Worm (Caenorhabditis elegans) whole organism, L4 larva: Measurements from ENCODE around the gene inf-1.

Experiments used
- D1046.2 ChIP-seq: fragments of 200-800 bp; sonication (Bioruptor generic); IDR thresholded peaks from 2 replicates; pipeline ENCODE4 v1.3.6; 2022; ENCODE audit warnings: missing genetic modification characterization, missing compliant biosample characterization
- F26F4.8 ChIP-seq: fragments of 200-800 bp; sonication (Bioruptor generic); conservative IDR thresholded peaks from 2 replicates; pipeline ENCODE4 v1.3.6; 2022; ENCODE audit warnings: missing genetic modification characterization, missing compliant biosample characterization
- F44E2.7 ChIP-seq: fragments of 200-800 bp; sonication (Bioruptor generic); IDR thresholded peaks from 2 replicates; pipeline ENCODE4 v2.1.2; 2022; ENCODE audit warnings: missing genetic modification characterization, missing compliant biosample characterization
- F49E8.2 ChIP-seq: sonication (generic microtip); optimal IDR thresholded peaks from 2 replicates; lab custom pipeline; 2016; ENCODE audit warnings: missing compliant biosample characterization, mild to moderate bottlenecking, missing genetic modification characterization, borderline replicate concordance
- R02D3.7 ChIP-seq: fragments of 150-350 bp; sonication (generic microtip); optimal IDR thresholded peaks from 3 replicates; lab custom pipeline; 2014; ENCODE audit warnings: missing biosample characterization, missing genetic modification characterization
- T20F7.1 ChIP-seq: fragments of 200-800 bp; sonication (Bioruptor generic); optimal IDR thresholded peaks from 2 replicates; lab custom pipeline; 2018; ENCODE audit warnings: mild to moderate bottlenecking, missing genetic modification characterization, missing compliant biosample characterization
- T26A8.4 ChIP-seq: fragments of 200-800 bp; sonication (Bioruptor generic); IDR thresholded peaks from 2 replicates; pipeline ENCODE4 v1.3.6; 2022; ENCODE audit warnings: missing genetic modification characterization, missing compliant biosample characterization
- Y48G9A.11 ChIP-seq: fragments of 200-800 bp; sonication (Bioruptor generic); IDR thresholded peaks from 2 replicates; pipeline ENCODE4 v1.3.6; 2022; ENCODE audit warnings: missing genetic modification reagents, missing genetic modification characterization, missing compliant biosample characterization
- Y5F2A.4 ChIP-seq: fragments of 200-800 bp; sonication (Bioruptor generic); optimal IDR thresholded peaks from 2 replicates; lab custom pipeline; 2018; ENCODE audit warnings: mild to moderate bottlenecking, missing genetic modification characterization, missing compliant biosample characterization
- Y75B8A.6 ChIP-seq: fragments of 200-800 bp; sonication (Bioruptor generic); IDR thresholded peaks from 2 replicates; pipeline ENCODE4 v1.3.6; 2022; ENCODE audit warnings: missing genetic modification reagents, missing genetic modification characterization, missing compliant biosample characterization
- aha-1 ChIP-seq: fragments of 150-350 bp; peaks from one replicate; lab custom pipeline; 2014; ENCODE audit warnings: missing biosample characterization, missing genetic modification characterization
- aly-2 ChIP-seq: sonication (generic microtip); optimal IDR thresholded peaks from 2 replicates; lab custom pipeline; 2018; ENCODE audit warnings: missing biosample characterization, missing genetic modification characterization
- ama-1 ChIP-seq: fragments of 150-350 bp; optimal IDR thresholded peaks from 2 replicates; lab custom pipeline; 2014; ENCODE audit warnings: inconsistent platforms, mixed read lengths
- arid-1 ChIP-seq: fragments of 200-800 bp; sonication (Bioruptor generic); conservative IDR thresholded peaks from 2 replicates; pipeline ENCODE4 v1.3.6; 2022; ENCODE audit warnings: missing genetic modification reagents, missing genetic modification characterization, missing compliant biosample characterization
- attf-4 ChIP-seq: sonication (generic microtip); optimal IDR thresholded peaks from 3 replicates; lab custom pipeline; 2017; ENCODE audit warnings: missing biosample characterization, missing genetic modification characterization
- ceh-20 ChIP-seq: fragments of 200-800 bp; sonication (Bioruptor generic); IDR thresholded peaks from 2 replicates; pipeline ENCODE4 v1.3.6; 2022; ENCODE audit warnings: missing genetic modification reagents, missing genetic modification characterization, missing compliant biosample characterization
- cey-2 ChIP-seq: sonication (generic microtip); optimal IDR thresholded peaks from 3 replicates; lab custom pipeline; 2017; ENCODE audit warnings: missing genetic modification characterization, mild to moderate bottlenecking, missing compliant biosample characterization, antibody characterized with exemption, borderline replicate concordance; ENCODE audit not compliant: insufficient read depth
- ctbp-1 ChIP-seq: fragments of 200-800 bp; sonication (Bioruptor generic); IDR thresholded peaks from 2 replicates; pipeline ENCODE4 v1.3.6; 2022; ENCODE audit warnings: missing genetic modification reagents, missing genetic modification characterization, missing compliant biosample characterization
- daf-12 ChIP-seq: fragments of 150-350 bp; optimal IDR thresholded peaks from 2 replicates; lab custom pipeline; 2014; ENCODE audit warnings: missing biosample characterization, missing genetic modification reagents, missing genetic modification characterization
- daf-16 ChIP-seq, 3 experiments: sonication (generic microtip); optimal IDR thresholded peaks; 2 replicates each; lab custom pipeline; 2016 to 2017; ENCODE audit warnings: missing genetic modification characterization in 3 of 3, missing genetic modification reagents in 3 of 3, mild to moderate bottlenecking in 2 of 3, missing compliant biosample characterization in 2 of 3, missing biosample characterization in 1 of 3, moderate library complexity in 1 of 3
- dmd-6 ChIP-seq: fragments of 200-800 bp; sonication (Bioruptor generic); IDR thresholded peaks from 2 replicates; pipeline ENCODE4 v1.3.6; 2022; ENCODE audit warnings: missing genetic modification reagents, missing genetic modification characterization, missing compliant biosample characterization
- dmd-8 ChIP-seq: fragments of 200-800 bp; sonication (Bioruptor generic); IDR thresholded peaks from 2 replicates; pipeline ENCODE4 v1.3.6; 2022; ENCODE audit warnings: missing genetic modification characterization, missing compliant biosample characterization
- dpl-1 ChIP-seq: fragments of 150-350 bp; optimal IDR thresholded peaks from 2 replicates; lab custom pipeline; 2014; ENCODE audit warnings: missing biosample characterization, missing genetic modification reagents, missing genetic modification characterization
- egl-43 ChIP-seq: fragments of 200-800 bp; sonication (Bioruptor generic); IDR thresholded peaks from 2 replicates; pipeline ENCODE4 v1.3.6; 2022; ENCODE audit warnings: missing genetic modification reagents, missing genetic modification characterization, missing compliant biosample characterization
- fkh-10 ChIP-seq: fragments of 150-350 bp; optimal IDR thresholded peaks from 2 replicates; lab custom pipeline; 2014; ENCODE audit warnings: missing biosample characterization, missing genetic modification reagents, missing genetic modification characterization
- fos-1 ChIP-seq: fragments of 150-350 bp; optimal IDR thresholded peaks from 2 replicates; lab custom pipeline; 2014; ENCODE audit warnings: missing biosample characterization, missing genetic modification characterization
- hif-1 ChIP-seq, 2 experiments: sonication (generic microtip); optimal IDR thresholded peaks; 2 replicates each; lab custom pipeline; 2016 to 2017; ENCODE audit warnings: missing compliant biosample characterization in 2 of 2, missing genetic modification characterization in 2 of 2, missing genetic modification reagents in 2 of 2, missing genotype in 2 of 2, mild to moderate bottlenecking in 1 of 2
- hlh-11 ChIP-seq: fragments of 200-800 bp; sonication (Bioruptor generic); optimal IDR thresholded peaks from 2 replicates; lab custom pipeline; 2018; ENCODE audit warnings: mild to moderate bottlenecking, missing genetic modification characterization, missing compliant biosample characterization
- hmg-1.1 ChIP-seq: fragments of 200-800 bp; sonication (Bioruptor generic); IDR thresholded peaks from 2 replicates; pipeline ENCODE4 v1.3.6; 2022; ENCODE audit warnings: missing genetic modification reagents, missing genetic modification characterization, missing compliant biosample characterization
- lin-1 ChIP-seq: fragments of 200-800 bp; sonication (Bioruptor generic); IDR thresholded peaks from 2 replicates; pipeline ENCODE4 v1.3.6; 2022; ENCODE audit warnings: missing genetic modification reagents, missing genetic modification characterization, missing compliant biosample characterization
- lin-13 ChIP-seq: fragments of 150-350 bp; optimal IDR thresholded peaks from 2 replicates; lab custom pipeline; 2014; ENCODE audit warnings: missing biosample characterization, missing genetic modification reagents, missing genetic modification characterization
- madf-9 ChIP-seq: fragments of 200-800 bp; sonication (Bioruptor generic); conservative IDR thresholded peaks from 2 replicates; pipeline ENCODE4 v1.3.6; 2022; ENCODE audit warnings: missing genetic modification reagents, missing genetic modification characterization, missing compliant biosample characterization
- mdt-29 ChIP-seq: fragments of 200-800 bp; sonication (Bioruptor generic); IDR thresholded peaks from 2 replicates; pipeline ENCODE4 v1.3.6; 2022; ENCODE audit warnings: missing genetic modification reagents, missing genetic modification characterization, missing compliant biosample characterization
- mep-1 ChIP-seq: fragments of 150-350 bp; sonication (generic microtip); optimal IDR thresholded peaks from 3 replicates; lab custom pipeline; 2014; ENCODE audit warnings: missing biosample characterization, missing genetic modification characterization
- mes-2 ChIP-seq: sonication (generic microtip); optimal IDR thresholded peaks from 2 replicates; lab custom pipeline; 2016; ENCODE audit warnings: missing genotype, mild to moderate bottlenecking, missing genetic modification characterization, missing compliant biosample characterization; ENCODE audit not compliant: poor library complexity, severe bottlenecking
- mxl-2 ChIP-seq: fragments of 200-800 bp; sonication (Bioruptor generic); conservative IDR thresholded peaks from 2 replicates; pipeline ENCODE4 v1.3.6; 2022; ENCODE audit warnings: missing genetic modification reagents, missing genetic modification characterization, missing compliant biosample characterization
- mxl-3 ChIP-seq: fragments of 200-800 bp; sonication (Bioruptor generic); optimal IDR thresholded peaks from 2 replicates; lab custom pipeline; 2018; ENCODE audit warnings: mild to moderate bottlenecking, missing genetic modification characterization, missing compliant biosample characterization
- nhr-11 ChIP-seq: fragments of 150-350 bp; optimal IDR thresholded peaks from 2 replicates; lab custom pipeline; 2014; ENCODE audit warnings: missing biosample characterization, missing genetic modification characterization
- nhr-111 ChIP-seq: fragments of 200-800 bp; sonication (Bioruptor generic); optimal IDR thresholded peaks from 2 replicates; lab custom pipeline; 2018; ENCODE audit warnings: mild to moderate bottlenecking, missing genetic modification characterization, missing compliant biosample characterization
- nhr-42 ChIP-seq: fragments of 200-800 bp; sonication (Bioruptor generic); IDR thresholded peaks from 2 replicates; pipeline ENCODE4 v1.3.6; 2022; ENCODE audit warnings: missing genetic modification characterization, missing compliant biosample characterization
- nhr-76 ChIP-seq: fragments of 150-350 bp; optimal IDR thresholded peaks from 2 replicates; lab custom pipeline; 2014; ENCODE audit warnings: missing biosample characterization, missing genetic modification characterization
- nhr-77 ChIP-seq: fragments of 150-350 bp; optimal IDR thresholded peaks from 2 replicates; lab custom pipeline; 2014; ENCODE audit warnings: missing biosample characterization, missing genetic modification characterization
- pqm-1 ChIP-seq: sonication (generic microtip); optimal IDR thresholded peaks from 2 replicates; lab custom pipeline; 2017; ENCODE audit warnings: missing biosample characterization, missing genetic modification characterization
- rbr-2 ChIP-seq: sonication (generic microtip); optimal IDR thresholded peaks from 2 replicates; lab custom pipeline; 2016; ENCODE audit warnings: missing genotype, missing genetic modification characterization, missing compliant biosample characterization
- set-16 ChIP-seq: fragments of 200-800 bp; sonication (Bioruptor generic); IDR thresholded peaks from 2 replicates; pipeline ENCODE4 v1.3.6; 2022; ENCODE audit warnings: missing genetic modification reagents, missing genetic modification characterization, missing compliant biosample characterization
- spr-1 ChIP-seq: sonication (generic microtip); optimal IDR thresholded peaks from 2 replicates; lab custom pipeline; 2016; ENCODE audit warnings: mild to moderate bottlenecking, missing genetic modification characterization, missing compliant biosample characterization
- tag-97 ChIP-seq: fragments of 200-800 bp; sonication (Bioruptor generic); IDR thresholded peaks from 2 replicates; pipeline ENCODE4 v1.3.6; 2022; ENCODE audit warnings: missing genetic modification characterization, missing compliant biosample characterization
- tra-1 ChIP-seq: fragments of 200-800 bp; sonication (Bioruptor generic); IDR thresholded peaks from 2 replicates; pipeline ENCODE4 v1.3.6; 2022; ENCODE audit warnings: missing genetic modification reagents, missing genetic modification characterization, missing compliant biosample characterization
- zag-1 ChIP-seq: fragments of 150-350 bp; optimal IDR thresholded peaks from 2 replicates; lab custom pipeline; 2014; ENCODE audit warnings: missing biosample characterization, missing genetic modification characterization
- zip-11 ChIP-seq: fragments of 200-800 bp; sonication (Bioruptor generic); IDR thresholded peaks from 2 replicates; pipeline ENCODE4 v1.3.6; 2022; ENCODE audit warnings: missing genetic modification characterization, missing compliant biosample characterization
- ztf-11 ChIP-seq: fragments of 150-350 bp; optimal IDR thresholded peaks from 2 replicates; lab custom pipeline; 2014; ENCODE audit warnings: missing biosample characterization, missing genetic modification characterization
- ztf-7 ChIP-seq: fragments of 150-350 bp; optimal IDR thresholded peaks from 2 replicates; lab custom pipeline; 2014; ENCODE audit warnings: missing biosample characterization, missing genetic modification characterization

Gene inf-1

DNA sequence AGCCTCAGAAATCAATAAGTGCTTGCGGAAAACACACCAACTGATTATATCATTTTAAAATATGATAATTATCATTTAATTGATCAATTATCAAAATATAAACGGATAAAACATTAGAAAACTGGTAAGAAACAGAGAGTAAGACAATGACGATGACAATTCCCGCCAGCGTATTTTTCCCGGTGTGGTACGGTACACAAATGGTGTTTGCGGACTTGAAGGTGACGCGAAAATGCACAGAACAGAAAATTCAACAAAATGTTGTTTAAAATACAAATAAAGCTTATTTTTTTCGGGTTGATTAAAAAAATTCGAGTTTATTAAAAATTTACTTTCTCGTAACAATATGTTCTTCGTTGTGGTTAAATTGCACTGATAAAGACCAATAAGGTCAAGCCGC, 31.2 kb downstream of the inf-1 start:
- TF ChIP-seq set-16 (no peak), D1046.2 (no peak), tag-97 (no peak), Y5F2A.4 (GFP tag; lab: Kevin White, UChicago) (no peak), nhr-77 (tag; lab: Kevin White, UChicago) (no peak), mdt-29 (GFP tag; lab: Robert Waterston, UW) (no peak), dmd-6 (GFP tag; lab: Robert Waterston, UW) (no peak), arid-1 (GFP tag; lab: Robert Waterston, UW) (no peak), spr-1 (tag; lab: Kevin White, UChicago) (no peak), F44E2.7 (GFP tag; lab: Robert Waterston, UW) (no peak), pqm-1 (tag; lab: Kevin White, UChicago) (no peak), F49E8.2 (no peak), Y48G9A.11 (peak; percentile 63; the same call in 1 of the 2 replicates), F26F4.8 (GFP tag; lab: Robert Waterston, UW) (no peak), ctbp-1 (GFP tag; lab: Robert Waterston, UW) (no peak), ceh-20 (GFP tag; lab: Robert Waterston, UW) (no peak), ztf-11 (no peak), daf-16 (GFP tag; optimal IDR thresholded peaks at IDR 0.05; lab: Kevin White, UChicago) (no peak), daf-16 (tag; optimal IDR thresholded peaks at IDR 0.05; lab: Kevin White, UChicago) (peak; percentile 36), fkh-10 (GFP tag; lab: Kevin White, UChicago) (no peak), Y75B8A.6 (GFP tag; lab: Robert Waterston, UW) (no peak), tra-1 (GFP tag; lab: Robert Waterston, UW) (no peak), ztf-7 (tag; lab: Kevin White, UChicago) (no peak), madf-9 (GFP tag; lab: Robert Waterston, UW) (no peak), T20F7.1 (GFP tag; lab: Kevin White, UChicago) (peak; percentile 76), nhr-76 (tag; lab: Kevin White, UChicago) (no peak), fos-1 (tag; lab: Kevin White, UChicago) (no peak), cey-2 (tag; lab: Kevin White, UChicago) (no peak), mxl-2 (no peak), mxl-3 (GFP tag; lab: Kevin White, UChicago) (no peak), attf-4 (tag; lab: Kevin White, UChicago) (no peak), T26A8.4 (no peak), hif-1 (tag; optimal IDR thresholded peaks at IDR 0.05; lab: Kevin White, UChicago) (peak in 1 of 2 experiments; percentile 16), R02D3.7 (no peak), rbr-2 (tag; lab: Kevin White, UChicago) (no peak), lin-13 (GFP tag; lab: Kevin White, UChicago) (peak; percentile 2), daf-12 (tag; lab: Kevin White, UChicago) (no peak), zag-1 (tag; lab: Kevin White, UChicago) (no peak), zip-11 (GFP tag; lab: Robert Waterston, UW) (no peak), mes-2 (tag; lab: Kevin White, UChicago) (peak; percentile 53), nhr-111 (GFP tag; lab: Kevin White, UChicago) (no peak), mep-1 (peak; percentile 43), aha-1 (tag; lab: Kevin White, UChicago) (peak; percentile 60), nhr-42 (GFP tag; lab: Robert Waterston, UW) (no peak), nhr-11 (tag; lab: Kevin White, UChicago) (no peak), lin-1 (GFP tag; lab: Robert Waterston, UW) (no peak), dmd-8 (GFP tag; lab: Robert Waterston, UW) (no peak), hmg-1.1 (GFP tag; lab: Robert Waterston, UW) (peak; percentile 28; the same call in 1 of the 2 replicates), dpl-1 (peak; percentile 60), egl-43 (GFP tag; lab: Robert Waterston, UW) (no peak), ama-1 (lab: Kevin White, UChicago) (no peak), aly-2 (no peak), hlh-11 (tag; lab: Kevin White, UChicago) (no peak)
